Worm (Caenorhabditis elegans) whole organism, L4 larva: ENCODE measurements around the gene pgp-4.
A peak's percentile ranks its signal among the peaks of the same experiment; 100 is the strongest.

ENCODE experiments used
- F26F4.8 ChIP-seq: fragments of 200-800 bp; sonication (Bioruptor generic); conservative IDR thresholded peaks from 2 replicates; pipeline ENCODE4 v1.3.6; 2022; ENCODE audit warnings: missing genetic modification characterization, missing compliant biosample characterization
- Y48G9A.11 ChIP-seq: fragments of 200-800 bp; sonication (Bioruptor generic); IDR thresholded peaks from 2 replicates; pipeline ENCODE4 v1.3.6; 2022; ENCODE audit warnings: missing genetic modification reagents, missing genetic modification characterization, missing compliant biosample characterization
- Y5F2A.4 ChIP-seq: fragments of 200-800 bp; sonication (Bioruptor generic); optimal IDR thresholded peaks from 2 replicates; lab custom pipeline; 2018; ENCODE audit warnings: mild to moderate bottlenecking, missing genetic modification characterization, missing compliant biosample characterization
- Y75B8A.6 ChIP-seq: fragments of 200-800 bp; sonication (Bioruptor generic); IDR thresholded peaks from 2 replicates; pipeline ENCODE4 v1.3.6; 2022; ENCODE audit warnings: missing genetic modification reagents, missing genetic modification characterization, missing compliant biosample characterization
- aha-1 ChIP-seq: fragments of 150-350 bp; peaks from one replicate; lab custom pipeline; 2014; ENCODE audit warnings: missing biosample characterization, missing genetic modification characterization
- aly-2 ChIP-seq: sonication (generic microtip); optimal IDR thresholded peaks from 2 replicates; lab custom pipeline; 2018; ENCODE audit warnings: missing biosample characterization, missing genetic modification characterization
- arid-1 ChIP-seq: fragments of 200-800 bp; sonication (Bioruptor generic); conservative IDR thresholded peaks from 2 replicates; pipeline ENCODE4 v1.3.6; 2022; ENCODE audit warnings: missing genetic modification reagents, missing genetic modification characterization, missing compliant biosample characterization
- attf-4 ChIP-seq: sonication (generic microtip); optimal IDR thresholded peaks from 3 replicates; lab custom pipeline; 2017; ENCODE audit warnings: missing biosample characterization, missing genetic modification characterization
- ceh-20 ChIP-seq: fragments of 200-800 bp; sonication (Bioruptor generic); IDR thresholded peaks from 2 replicates; pipeline ENCODE4 v1.3.6; 2022; ENCODE audit warnings: missing genetic modification reagents, missing genetic modification characterization, missing compliant biosample characterization
- ceh-62 ChIP-seq: sonication (generic microtip); optimal IDR thresholded peaks from 2 replicates; lab custom pipeline; 2017; ENCODE audit warnings: missing biosample characterization, missing genetic modification characterization
- ctbp-1 ChIP-seq: fragments of 200-800 bp; sonication (Bioruptor generic); IDR thresholded peaks from 2 replicates; pipeline ENCODE4 v1.3.6; 2022; ENCODE audit warnings: missing genetic modification reagents, missing genetic modification characterization, missing compliant biosample characterization
- daf-16 ChIP-seq, 3 experiments: sonication (generic microtip); optimal IDR thresholded peaks; 2 replicates each; lab custom pipeline; 2016 to 2017; ENCODE audit warnings: missing genetic modification characterization in 3 of 3, missing genetic modification reagents in 3 of 3, mild to moderate bottlenecking in 2 of 3, missing compliant biosample characterization in 2 of 3, missing biosample characterization in 1 of 3, moderate library complexity in 1 of 3
- daf-19 ChIP-seq: fragments of 200-800 bp; sonication (Bioruptor generic); conservative IDR thresholded peaks from 2 replicates; pipeline ENCODE4 v1.3.6; 2022; ENCODE audit warnings: missing genetic modification characterization, missing compliant biosample characterization
- dmd-6 ChIP-seq: fragments of 200-800 bp; sonication (Bioruptor generic); IDR thresholded peaks from 2 replicates; pipeline ENCODE4 v1.3.6; 2022; ENCODE audit warnings: missing genetic modification reagents, missing genetic modification characterization, missing compliant biosample characterization
- hlh-30 ChIP-seq: sonication (generic microtip); optimal IDR thresholded peaks from 2 replicates; lab custom pipeline; 2017; ENCODE audit warnings: antibody characterized with exemption, mild to moderate bottlenecking, missing genetic modification characterization, missing compliant biosample characterization; ENCODE audit not compliant: insufficient read depth
- hmg-1.1 ChIP-seq: fragments of 200-800 bp; sonication (Bioruptor generic); IDR thresholded peaks from 2 replicates; pipeline ENCODE4 v1.3.6; 2022; ENCODE audit warnings: missing genetic modification reagents, missing genetic modification characterization, missing compliant biosample characterization
- lim-7 ChIP-seq: fragments of 200-800 bp; sonication (Bioruptor generic); IDR thresholded peaks from 2 replicates; pipeline ENCODE4 v1.3.6; 2022; ENCODE audit warnings: missing genetic modification characterization, missing compliant biosample characterization
- lin-38 ChIP-seq: fragments of 200-800 bp; sonication (Bioruptor generic); IDR thresholded peaks from 2 replicates; pipeline ENCODE4 v1.3.6; 2022; ENCODE audit warnings: missing genetic modification reagents, missing genetic modification characterization, missing compliant biosample characterization
- lin-39 ChIP-seq: fragments of 150-350 bp; optimal IDR thresholded peaks from 2 replicates; lab custom pipeline; 2014; ENCODE audit warnings: missing biosample characterization, missing genetic modification reagents, missing genetic modification characterization
- lir-3 ChIP-seq: sonication (generic microtip); optimal IDR thresholded peaks from 2 replicates; lab custom pipeline; 2016; ENCODE audit warnings: mild to moderate bottlenecking, missing genetic modification characterization, missing compliant biosample characterization
- madf-5 ChIP-seq, 2 experiments: fragments of 200-800 bp; sonication (Bioruptor generic); IDR thresholded peaks; 2 replicates each; pipeline ENCODE4 v1.3.6; 2022; ENCODE audit warnings: missing compliant biosample characterization in 2 of 2, missing genetic modification characterization in 2 of 2
- madf-9 ChIP-seq: fragments of 200-800 bp; sonication (Bioruptor generic); conservative IDR thresholded peaks from 2 replicates; pipeline ENCODE4 v1.3.6; 2022; ENCODE audit warnings: missing genetic modification reagents, missing genetic modification characterization, missing compliant biosample characterization
- mdl-1 ChIP-seq, 2 experiments: fragments of 150-350 bp in 1 of 2; sonication (generic microtip) in 1 of 2; optimal IDR thresholded peaks; 2 replicates each; lab custom pipeline; 2014 to 2017; ENCODE audit warnings: missing biosample characterization in 2 of 2, missing genetic modification characterization in 2 of 2
- mxl-3 ChIP-seq: fragments of 200-800 bp; sonication (Bioruptor generic); optimal IDR thresholded peaks from 2 replicates; lab custom pipeline; 2018; ENCODE audit warnings: mild to moderate bottlenecking, missing genetic modification characterization, missing compliant biosample characterization
- nhr-102 ChIP-seq: sonication (generic microtip); optimal IDR thresholded peaks from 2 replicates; lab custom pipeline; 2016; ENCODE audit warnings: mild to moderate bottlenecking, missing genetic modification characterization, moderate library complexity, missing compliant biosample characterization
- nhr-11 ChIP-seq: fragments of 150-350 bp; optimal IDR thresholded peaks from 2 replicates; lab custom pipeline; 2014; ENCODE audit warnings: missing biosample characterization, missing genetic modification characterization
- nhr-28 ChIP-seq: fragments of 150-350 bp; optimal IDR thresholded peaks from 2 replicates; lab custom pipeline; 2014; ENCODE audit warnings: missing biosample characterization, missing genetic modification characterization
- nhr-6 ChIP-seq: fragments of 150-350 bp; optimal IDR thresholded peaks from 2 replicates; lab custom pipeline; 2014; ENCODE audit warnings: missing biosample characterization, missing genetic modification characterization
- nhr-77 ChIP-seq: fragments of 150-350 bp; optimal IDR thresholded peaks from 2 replicates; lab custom pipeline; 2014; ENCODE audit warnings: missing biosample characterization, missing genetic modification characterization
- php-3 ChIP-seq: fragments of 200-800 bp; sonication (Bioruptor generic); IDR thresholded peaks from 2 replicates; pipeline ENCODE4 v1.3.6; 2022; ENCODE audit warnings: missing genetic modification reagents, missing genetic modification characterization, missing compliant biosample characterization
- pqm-1 ChIP-seq: sonication (generic microtip); optimal IDR thresholded peaks from 2 replicates; lab custom pipeline; 2017; ENCODE audit warnings: missing biosample characterization, missing genetic modification characterization
- snpc-1.2 ChIP-seq: fragments of 200-800 bp; sonication (Bioruptor generic); IDR thresholded peaks from 2 replicates; pipeline ENCODE4 v1.3.6; 2022; ENCODE audit warnings: missing genetic modification reagents, missing genetic modification characterization, missing compliant biosample characterization
- tra-1 ChIP-seq: fragments of 200-800 bp; sonication (Bioruptor generic); IDR thresholded peaks from 2 replicates; pipeline ENCODE4 v1.3.6; 2022; ENCODE audit warnings: missing genetic modification reagents, missing genetic modification characterization, missing compliant biosample characterization
- unc-39 ChIP-seq: sonication (generic microtip); optimal IDR thresholded peaks from 2 replicates; lab custom pipeline; 2017; ENCODE audit warnings: missing biosample characterization, missing genetic modification characterization
- unc-62 ChIP-seq, 3 experiments: fragments of 150-350 bp in 1 of 3; sonication (generic microtip); optimal IDR thresholded peaks in 2 of 3; peaks in 1 of 3; 1 replicate in 1 of 3; 2 replicates in 2 of 3; lab custom pipeline; 2014 to 2017; ENCODE audit warnings: missing biosample characterization in 3 of 3, missing genetic modification characterization in 3 of 3, missing genetic modification reagents in 3 of 3, missing genotype in 1 of 3
- zfp-2 ChIP-seq: sonication (generic microtip); optimal IDR thresholded peaks from 2 replicates; lab custom pipeline; 2016; ENCODE audit warnings: mild to moderate bottlenecking, missing genetic modification characterization, missing compliant biosample characterization
- ztf-11 ChIP-seq: fragments of 150-350 bp; optimal IDR thresholded peaks from 2 replicates; lab custom pipeline; 2014; ENCODE audit warnings: missing biosample characterization, missing genetic modification characterization
- ztf-7 ChIP-seq: fragments of 150-350 bp; optimal IDR thresholded peaks from 2 replicates; lab custom pipeline; 2014; ENCODE audit warnings: missing biosample characterization, missing genetic modification characterization

Gene pgp-4

ce11 chrX:11317939-11318338, 39.7 kb upstream of the pgp-4 start, which contains the start of gene hizr-1 (continued):
- no peak for TF ChIP-seq hlh-30
- no peak for TF ChIP-seq F26F4.8 (GFP tag; lab: Robert Waterston, UW)
- TF ChIP-seq ceh-20 (GFP tag; lab: Robert Waterston, UW): no peak
- no peak for TF ChIP-seq Y75B8A.6
- no peak for TF ChIP-seq ceh-62 (tag; lab: Kevin White, UChicago)
- TF ChIP-seq daf-19 (GFP tag; lab: Robert Waterston, UW): no peak
- TF ChIP-seq unc-62 (GFP tag; optimal IDR thresholded peaks at IDR 0.05 in 1 of 2; lab: Kevin White, UChicago): no peak
- no peak for TF ChIP-seq unc-62 (tag; optimal IDR thresholded peaks at IDR 0.05; lab: Kevin White, UChicago)
- TF ChIP-seq nhr-28 (tag; lab: Kevin White, UChicago): peak; percentile 68
- no peak for TF ChIP-seq unc-39 (tag; lab: Kevin White, UChicago)

DNA sequence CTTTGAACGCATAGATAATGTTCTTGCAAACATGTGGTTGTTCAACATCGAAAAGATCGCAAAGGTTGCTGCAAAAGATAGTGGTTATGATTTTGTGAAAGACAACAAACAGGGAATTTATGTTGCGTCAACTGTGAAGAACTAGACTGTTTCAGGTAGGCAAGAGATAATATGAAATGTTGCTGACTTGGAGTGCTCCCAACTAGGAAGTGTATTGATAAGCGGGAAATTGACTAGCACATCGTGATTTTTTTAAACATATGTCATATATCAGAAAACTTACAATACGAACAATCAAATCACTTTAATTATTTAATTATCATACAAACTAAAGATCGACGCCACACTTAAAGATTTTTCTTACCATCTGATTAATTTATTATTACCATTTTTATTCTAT, 34.4 kb upstream of the pgp-4 start:
- no peak for TF ChIP-seq madf-5 (GFP tag; IDR thresholded peaks at IDR 0.05; lab: Robert Waterston, UW)
- TF ChIP-seq pqm-1 (tag; lab: Kevin White, UChicago): peak; percentile 80
- TF ChIP-seq nhr-11 (tag; lab: Kevin White, UChicago): no peak
- no peak for TF ChIP-seq Y48G9A.11 (GFP tag; lab: Robert Waterston, UW)
- TF ChIP-seq aha-1 (tag; lab: Kevin White, UChicago): peak; percentile 5
- no peak for TF ChIP-seq lir-3
- no peak for TF ChIP-seq daf-16 (GFP tag; optimal IDR thresholded peaks at IDR 0.05; lab: Kevin White, UChicago)
- TF ChIP-seq daf-16 (tag; optimal IDR thresholded peaks at IDR 0.05; lab: Kevin White, UChicago): peak; percentile 40
- no peak for TF ChIP-seq unc-39 (tag; lab: Kevin White, UChicago)
- TF ChIP-seq ztf-7: no peak
- TF ChIP-seq lim-7 (GFP tag; lab: Robert Waterston, UW): no peak
- TF ChIP-seq nhr-28 (tag; lab: Kevin White, UChicago): peak; percentile 13
- TF ChIP-seq dmd-6: peak; percentile 44; the same call in 1 of the 2 replicates

ce11 chrX:11324240-11324639, 33.4 kb upstream of the pgp-4 start, which contains the start of gene asm-2:
Gene asm-2 (minus strand): TSS chrX:11324251.
- TF ChIP-seq nhr-28 (tag; lab: Kevin White, UChicago) (peak; percentile 87), pqm-1 (tag; lab: Kevin White, UChicago) (peak; percentile 98), dmd-6 (peak; percentile 63), daf-16 (GFP tag; optimal IDR thresholded peaks at IDR 0.05; lab: Kevin White, UChicago) (no peak), daf-16 (tag; optimal IDR thresholded peaks at IDR 0.05; lab: Kevin White, UChicago) (peak; percentile 88), mdl-1 (tag; optimal IDR thresholded peaks at IDR 0.05; lab: Kevin White, UChicago) (peak in 1 of 2 experiments; percentile 29), Y5F2A.4 (GFP tag; lab: Kevin White, UChicago) (no peak), aly-2 (tag; lab: Kevin White, UChicago) (no peak), attf-4 (tag; lab: Kevin White, UChicago) (no peak), tra-1 (GFP tag; lab: Robert Waterston, UW) (peak; percentile 36; the same call in 1 of the 2 replicates), nhr-77 (peak; percentile 57), mxl-3 (GFP tag; lab: Kevin White, UChicago) (peak; percentile 68)

ce11 chrX:11326827-11327226, 30.8 kb upstream of the pgp-4 start, which contains the start of gene ZK455.5:
Gene ZK455.5 (minus strand): TSS chrX:11326927.
- no peak for TF ChIP-seq pqm-1 (tag; lab: Kevin White, UChicago)
- TF ChIP-seq ztf-7: no peak
- no peak for TF ChIP-seq mxl-3 (GFP tag; lab: Kevin White, UChicago)
- no peak for TF ChIP-seq ceh-62 (tag; lab: Kevin White, UChicago)
- TF ChIP-seq ctbp-1: no peak
- no peak for TF ChIP-seq php-3
- TF ChIP-seq ceh-20 (GFP tag; lab: Robert Waterston, UW): no peak
- TF ChIP-seq madf-9 (GFP tag; lab: Robert Waterston, UW): no peak
- no peak for TF ChIP-seq lin-39 (tag; lab: Kevin White, UChicago)
- no peak for TF ChIP-seq ztf-11 (tag; lab: Kevin White, UChicago)
- TF ChIP-seq arid-1 (GFP tag; lab: Robert Waterston, UW): no peak
- no peak for TF ChIP-seq lin-38 (GFP tag; lab: Robert Waterston, UW)
- TF ChIP-seq daf-19 (GFP tag; lab: Robert Waterston, UW): no peak
- TF ChIP-seq hmg-1.1 (GFP tag; lab: Robert Waterston, UW): no peak
- TF ChIP-seq nhr-102: no peak
- no peak for TF ChIP-seq snpc-1.2 (GFP tag; lab: Robert Waterston, UW)
- no peak for TF ChIP-seq nhr-6 (tag; lab: Kevin White, UChicago)
- TF ChIP-seq zfp-2 (tag; lab: Kevin White, UChicago): no peak
- TF ChIP-seq nhr-77: no peak
- no peak for TF ChIP-seq Y5F2A.4 (GFP tag; lab: Kevin White, UChicago)
